Fruit fly (Drosophila melanogaster): Measurements from ENCODE around the gene CG16952.

Gene CG16952

dm6 chrX:15849021-15849420 lies 21.0 kb upstream of the CG16952 start, which contains the start of gene sun (continued):
- TF ChIP-seq CG13287 (GFP tag; IDR thresholded peaks at IDR 0.05; ENCODE audit: partially characterized antibody), result peak; percentile 46; the same call in 1 of the 2 replicates
- TF ChIP-seq fd96Cb (tag; optimal IDR thresholded peaks at IDR 0.05), result no peak
- peak; percentile 38; the same call in 1 of the 2 replicates for TF ChIP-seq Bgb (GFP tag; IDR thresholded peaks at IDR 0.05; ENCODE audit: partially characterized antibody)
- no peak for TF ChIP-seq CG4424 (GFP tag; optimal IDR thresholded peaks at IDR 0.05)
- no peak for TF ChIP-seq sc (optimal IDR thresholded peaks at IDR 0.05)
- TF ChIP-seq sc (GFP tag; optimal IDR thresholded peaks at IDR 0.05), result no peak
- TF ChIP-seq CG1647 (GFP tag; optimal IDR thresholded peaks at IDR 0.05), result no peak
- no peak for TF ChIP-seq CG12155 (GFP tag; optimal IDR thresholded peaks at IDR 0.05)
- no peak for TF ChIP-seq CG10209 (GFP tag; optimal IDR thresholded peaks at IDR 0.05)
- TF ChIP-seq unc-4 (GFP tag; IDR thresholded peaks at IDR 0.05; ENCODE audit: partially characterized antibody), result peak; percentile 35; the same call in 1 of the 2 replicates
- no peak for TF ChIP-seq CG2129 (GFP tag; IDR thresholded peaks at IDR 0.05; ENCODE audit: partially characterized antibody)
- no peak for TF ChIP-seq CG17328 (GFP tag; IDR thresholded peaks at IDR 0.05)
- TF ChIP-seq pzg (GFP tag; optimal IDR thresholded peaks at IDR 0.05), result peak; percentile 79
- TF ChIP-seq ac (GFP tag; optimal IDR thresholded peaks at IDR 0.05), result no peak
- no peak for TF ChIP-seq Usf (GFP tag; optimal IDR thresholded peaks at IDR 0.05)
- TF ChIP-seq sens (GFP tag), result peak; percentile 66
- no peak for TF ChIP-seq CG43689 (GFP tag; IDR thresholded peaks at IDR 0.05)
- no peak for TF ChIP-seq org-1 (GFP tag; optimal IDR thresholded peaks at IDR 0.05)
- peak; percentile 82 for TF ChIP-seq CG30020 (tag; optimal IDR thresholded peaks at IDR 0.05)
- no peak for TF ChIP-seq CG17385 (GFP tag; optimal IDR thresholded peaks at IDR 0.05)
- no peak for TF ChIP-seq CG14050 (GFP tag; IDR thresholded peaks at IDR 0.05)
- TF ChIP-seq dmrt99B (tag; optimal IDR thresholded peaks at IDR 0.05), result no peak
- no peak for TF ChIP-seq CG7928 (GFP tag; optimal IDR thresholded peaks at IDR 0.05)
- no peak for TF ChIP-seq chif (GFP tag; optimal IDR thresholded peaks at IDR 0.05)
- TF ChIP-seq CG12071 (GFP tag; optimal IDR thresholded peaks at IDR 0.05), result no peak
- no peak for TF ChIP-seq CG4282 (GFP tag; optimal IDR thresholded peaks at IDR 0.05)
- TF ChIP-seq abd-A (tag; optimal IDR thresholded peaks at IDR 0.05), result no peak
- TF ChIP-seq CG16813 (GFP tag; IDR thresholded peaks at IDR 0.05; ENCODE audit: partially characterized antibody), result no peak
- TF ChIP-seq Stat92E (GFP tag; optimal IDR thresholded peaks at IDR 0.05), result no peak
- TF ChIP-seq Ets97D (GFP tag; optimal IDR thresholded peaks at IDR 0.05), result peak; percentile 67
- no peak for TF ChIP-seq Oaz (GFP tag; IDR thresholded peaks at IDR 0.05)
- peak; percentile 20; the same call in 1 of the 2 replicates for TF ChIP-seq Scr (GFP tag; IDR thresholded peaks at IDR 0.05; ENCODE audit: partially characterized antibody)
- TF ChIP-seq gfzf (GFP tag; optimal IDR thresholded peaks at IDR 0.05), result peak; percentile 78
- no peak for TF ChIP-seq mam (GFP tag; optimal IDR thresholded peaks at IDR 0.05)
- no peak for TF ChIP-seq vnd (GFP tag; IDR thresholded peaks at IDR 0.05; ENCODE audit: partially characterized antibody)
- TF ChIP-seq nmo (GFP tag; optimal IDR thresholded peaks at IDR 0.05), result peak; percentile 3
- no peak for TF ChIP-seq CG12219 (GFP tag; optimal IDR thresholded peaks at IDR 0.05)
- 0 out of 3 replicates have a peak, but pooled peaks have one; percentile 32 for TF ChIP-seq HLH4C (GFP tag; IDR thresholded peaks at IDR 0.05; ENCODE audit: partially characterized antibody)
- TF ChIP-seq BEAF-32 (GFP tag; optimal IDR thresholded peaks at IDR 0.05), result peak; percentile 51
- no peak for TF ChIP-seq Hr51 (GFP tag; optimal IDR thresholded peaks at IDR 0.05)
- peak in 1 of 2 experiments; percentile 99 for TF ChIP-seq Pdp1 (GFP tag; optimal IDR thresholded peaks at IDR 0.05)
- no peak for TF ChIP-seq kah (GFP tag; optimal IDR thresholded peaks at IDR 0.05)
- TF ChIP-seq CG12659 (GFP tag; optimal IDR thresholded peaks at IDR 0.05), result peak; percentile 65
- peak; percentile 20 for TF ChIP-seq CG2116 (GFP tag; optimal IDR thresholded peaks at IDR 0.05)
- TF ChIP-seq ase (GFP tag; IDR thresholded peaks at IDR 0.05), result no peak
- TF ChIP-seq Fer1 (GFP tag; optimal IDR thresholded peaks at IDR 0.05), result no peak
- peak; percentile 10 for TF ChIP-seq Lhr (GFP tag; optimal IDR thresholded peaks at IDR 0.05)
- TF ChIP-seq CG7556 (GFP tag; optimal IDR thresholded peaks at IDR 0.05), result no peak
- no peak for TF ChIP-seq Drgx (GFP tag; IDR thresholded peaks at IDR 0.05)

All from whole organism, embryonic.